Fruit fly (Drosophila melanogaster): ENCODE measurements around the gene CG4259.

The CG4259 gene

DNA sequence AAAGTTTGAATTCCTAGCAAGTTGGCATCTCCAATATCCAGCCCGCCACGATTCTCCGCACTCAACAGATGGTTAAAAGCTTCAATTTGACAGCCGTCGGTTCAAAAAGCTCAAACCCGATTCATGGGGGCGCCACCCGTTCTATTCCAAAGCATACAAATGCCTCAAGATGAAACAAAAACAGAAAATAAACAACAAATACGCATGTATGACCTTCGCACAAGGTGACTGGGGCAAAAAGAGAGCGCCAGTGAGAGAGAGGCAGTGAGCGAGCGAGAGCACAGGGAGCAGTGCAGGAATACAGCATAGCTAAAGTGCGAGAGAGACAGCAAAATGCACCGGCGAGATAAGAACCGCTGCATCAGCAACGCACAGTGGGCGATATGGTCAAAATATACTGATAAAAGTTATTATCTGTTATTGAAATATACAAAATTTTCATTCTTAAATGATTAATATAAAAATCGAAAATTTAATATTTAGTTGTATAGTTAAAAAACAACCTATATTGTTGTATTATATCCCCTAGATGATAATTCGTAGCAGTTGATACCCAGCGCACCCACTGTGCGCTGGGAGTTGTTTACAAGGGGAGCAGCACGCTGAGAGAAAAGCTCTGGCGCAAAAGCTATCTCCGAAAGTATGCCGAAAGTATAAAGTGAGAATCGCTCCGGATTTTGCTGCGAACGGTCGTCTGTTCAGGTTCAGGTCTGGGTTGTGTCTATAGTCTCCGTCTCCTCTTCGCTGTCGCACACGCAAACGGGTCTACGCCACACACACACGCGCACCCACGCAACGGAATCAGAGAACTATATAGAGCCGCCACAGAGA, 1.3 kb upstream of the CG4259 start, which contains the start of gene Glyp (continued):
- TF ChIP-seq CG15696 (tag; optimal IDR thresholded peaks at IDR 0.05) (peak; percentile 87), Pdp1 (GFP tag; optimal IDR thresholded peaks at IDR 0.05) (peak; percentile 73 to 82), dm (GFP tag; optimal IDR thresholded peaks at IDR 0.05) (peak; percentile 31), CG15479 (GFP tag; optimal IDR thresholded peaks at IDR 0.05) (peak; percentile 68), CG2199 (GFP tag; IDR thresholded peaks at IDR 0.05) (no peak), lmd (GFP tag; IDR thresholded peaks at IDR 0.05) (peak; percentile 96), nerfin-1 (tag; optimal IDR thresholded peaks at IDR 0.05) (peak; percentile 95), fu2 (GFP tag; optimal IDR thresholded peaks at IDR 0.05) (peak; percentile 68), abd-A (tag; optimal IDR thresholded peaks at IDR 0.05) (peak; percentile 87), Dek (tag; optimal IDR thresholded peaks at IDR 0.05) (peak; percentile 97), Dfd (GFP tag; optimal IDR thresholded peaks at IDR 0.05) (no peak), Opbp (GFP tag; IDR thresholded peaks at IDR 0.05; ENCODE audit: partially characterized antibody) (no peak), wek (GFP tag; optimal IDR thresholded peaks at IDR 0.05) (peak; percentile 70), CG10431 (GFP tag; optimal IDR thresholded peaks at IDR 0.05) (peak; percentile 91), Fer2 (tag; optimal IDR thresholded peaks at IDR 0.05) (peak; percentile 95), jigr1 (GFP tag; IDR thresholded peaks at IDR 0.05) (peak; percentile 92), CG1024 (GFP tag; IDR thresholded peaks at IDR 0.05) (peak; percentile 63), crp (GFP tag; optimal IDR thresholded peaks at IDR 0.05) (peak in 1 of 2 experiments; percentile 85), CG34224 (GFP tag; IDR thresholded peaks at IDR 0.05; ENCODE audit: partially characterized antibody) (no peak; the same call in 2 of the 3 replicates), CkIIα-i1 (GFP tag; IDR thresholded peaks at IDR 0.05) (0 out of 2 replicates have a peak, but pooled peaks have one; percentile 37), chinmo (GFP tag; IDR thresholded peaks at IDR 0.05; ENCODE audit: partially characterized antibody) (peak; percentile 100), CG3995 (GFP tag; optimal IDR thresholded peaks at IDR 0.05) (peak; percentile 80), hb (GFP tag; IDR thresholded peaks at IDR 0.05; ENCODE audit: partially characterized antibody) (no peak), stwl (tag; optimal IDR thresholded peaks at IDR 0.05) (peak; percentile 26), CG32767 (GFP tag; IDR thresholded peaks at IDR 0.05) (peak; percentile 96), ftz-f1 (GFP tag; optimal IDR thresholded peaks at IDR 0.05) (peak; percentile 99), Bteb2 (GFP tag; optimal IDR thresholded peaks at IDR 0.05) (peak; percentile 81), Dip3 (GFP tag; optimal IDR thresholded peaks at IDR 0.05) (peak; percentile 79), gt (GFP tag; IDR thresholded peaks at IDR 0.05) (peak; percentile 78), CG7786 (GFP tag; optimal IDR thresholded peaks at IDR 0.05) (peak; percentile 63), Camta (GFP tag; optimal IDR thresholded peaks at IDR 0.05) (no peak), CG34422 (GFP tag; IDR thresholded peaks at IDR 0.05) (peak; percentile 95), Side (GFP tag; optimal IDR thresholded peaks at IDR 0.05) (peak; percentile 63), dati (GFP tag; IDR thresholded peaks at IDR 0.05) (0 out of 2 replicates have a peak, but pooled peaks have one; percentile 49), CG11247 (GFP tag; IDR thresholded peaks at IDR 0.05) (peak; percentile 91), CG11456 (GFP tag; IDR thresholded peaks at IDR 0.05) (peak; percentile 94), bcd (GFP tag; optimal IDR thresholded peaks at IDR 0.05) (peak; percentile 98), CG7987 (GFP tag; optimal IDR thresholded peaks at IDR 0.05) (peak; percentile 59), Bgb (GFP tag; IDR thresholded peaks at IDR 0.05; ENCODE audit: partially characterized antibody) (peak; percentile 36; the same call in 1 of the 2 replicates), Med (GFP tag) (peak; percentile 91), CG8089 (GFP tag; optimal IDR thresholded peaks at IDR 0.05) (no peak), sc (optimal IDR thresholded peaks at IDR 0.05) (no peak), sc (GFP tag; optimal IDR thresholded peaks at IDR 0.05) (peak; percentile 96), gfzf (GFP tag; optimal IDR thresholded peaks at IDR 0.05) (no peak), gsb-n (tag; optimal IDR thresholded peaks at IDR 0.05) (peak; percentile 95), ash1 (GFP tag; optimal IDR thresholded peaks at IDR 0.05) (peak; percentile 83), seq (GFP tag; IDR thresholded peaks at IDR 0.05) (peak; percentile 94), al (GFP tag; IDR thresholded peaks at IDR 0.05) (peak; percentile 94)
